Fruit fly (Drosophila melanogaster) whole organism, embryonic: ENCODE results near the gene CG10674.

Experiments
- B-H2 ChIP-seq: fragments of 200-800 bp; sonication (Bioruptor generic); optimal IDR thresholded peaks from 2 replicates; lab custom pipeline; 2018; ENCODE audit warnings: missing biosample characterization, mild to moderate bottlenecking, missing genetic modification characterization
- Blimp-1 ChIP-seq: fragments of 200-800 bp; sonication (Bioruptor generic); optimal IDR thresholded peaks from 3 replicates; lab custom pipeline; 2018; ENCODE audit warnings: missing biosample characterization, missing genetic modification characterization, mild to moderate bottlenecking, moderate library complexity, missing genetic modification reagents
- CG10267 ChIP-seq: fragments of 200-800 bp; sonication (Bioruptor generic); optimal IDR thresholded peaks from 2 replicates; lab custom pipeline; 2018; ENCODE audit warnings: missing biosample characterization, mild to moderate bottlenecking, missing genetic modification characterization, moderate library complexity
- CG11696 ChIP-seq: fragments of 200-800 bp; sonication (Bioruptor generic); IDR thresholded peaks from 2 replicates; pipeline ENCODE4 v1.3.6; 2022; ENCODE audit warnings: missing biosample characterization, missing genetic modification characterization
- CG11723 ChIP-seq: fragments of 200-800 bp; sonication (Bioruptor generic); optimal IDR thresholded peaks from 2 replicates; lab custom pipeline; 2017; ENCODE audit warnings: missing biosample characterization, mild to moderate bottlenecking, missing genetic modification characterization
- CG13296 ChIP-seq: fragments of 200-800 bp; sonication (Bioruptor generic); optimal IDR thresholded peaks from 3 replicates; lab custom pipeline; 2018; ENCODE audit warnings: missing biosample characterization, mild to moderate bottlenecking, missing genetic modification characterization
- CG13775 ChIP-seq: fragments of 200-800 bp; sonication (Bioruptor generic); optimal IDR thresholded peaks from 3 replicates; lab custom pipeline; 2017; ENCODE audit warnings: missing biosample characterization, mild to moderate bottlenecking, missing genetic modification characterization
- CG17359 ChIP-seq: fragments of 200-800 bp; sonication (Bioruptor generic); optimal IDR thresholded peaks from 3 replicates; lab custom pipeline; 2018; ENCODE audit warnings: missing biosample characterization, mild to moderate bottlenecking, missing genetic modification characterization, moderate library complexity
- CG17385 ChIP-seq: fragments of 200-800 bp; sonication (Bioruptor generic); optimal IDR thresholded peaks from 3 replicates; lab custom pipeline; 2018; ENCODE audit warnings: missing biosample characterization, mild to moderate bottlenecking, missing genetic modification characterization
- CG1792 ChIP-seq: fragments of 200-800 bp; sonication (Bioruptor generic); optimal IDR thresholded peaks from 2 replicates; lab custom pipeline; 2016; ENCODE audit warnings: missing biosample characterization, missing genetic modification characterization
- CG1832 ChIP-seq: fragments of 200-800 bp; sonication (Bioruptor generic); optimal IDR thresholded peaks from 2 replicates; lab custom pipeline; 2017; ENCODE audit warnings: missing biosample characterization, mild to moderate bottlenecking, missing genetic modification characterization, inconsistent platforms
- CG32532 ChIP-seq: fragments of 200-800 bp; sonication (Bioruptor generic); IDR thresholded peaks from 2 replicates; pipeline ENCODE4 v1.3.6; 2022; ENCODE audit warnings: missing biosample characterization, missing genetic modification characterization
- CG33557 ChIP-seq: fragments of 200-800 bp; sonication (Bioruptor generic); optimal IDR thresholded peaks from 2 replicates; lab custom pipeline; 2019; ENCODE audit warnings: missing biosample characterization, mild to moderate bottlenecking, missing genetic modification characterization, moderate library complexity
- CG6254 ChIP-seq: fragments of 200-800 bp; sonication (Bioruptor generic); optimal IDR thresholded peaks from 3 replicates; lab custom pipeline; 2017; ENCODE audit warnings: mild to moderate bottlenecking, missing biosample characterization, missing genetic modification reagents, missing genetic modification characterization
- CG7963 ChIP-seq: fragments of 200-800 bp; sonication (Bioruptor generic); IDR thresholded peaks from 3 replicates; pipeline ENCODE4 v1.3.6; 2022; ENCODE audit warnings: missing biosample characterization, missing genetic modification characterization; ENCODE audit not compliant: partially characterized antibody
- CG9437 ChIP-seq: fragments of 200-800 bp; sonication (Bioruptor generic); optimal IDR thresholded peaks from 2 replicates; lab custom pipeline; 2018; ENCODE audit warnings: missing biosample characterization, mild to moderate bottlenecking, missing genetic modification characterization
- Deaf1 ChIP-seq: fragments of 200-800 bp; optimal IDR thresholded peaks from 3 replicates; lab custom pipeline; 2019; ENCODE audit warnings: missing biosample characterization, mild to moderate bottlenecking, missing genetic modification characterization, moderate library complexity
- Doc3 ChIP-seq: fragments of 200-800 bp; sonication (Bioruptor generic); IDR thresholded peaks from 3 replicates; pipeline ENCODE4 v1.3.6; 2022; ENCODE audit warnings: missing biosample characterization, missing genetic modification characterization; ENCODE audit not compliant: partially characterized antibody
- Fer1 ChIP-seq: fragments of 200-800 bp; sonication (Bioruptor generic); optimal IDR thresholded peaks from 2 replicates; lab custom pipeline; 2017; ENCODE audit warnings: missing biosample characterization, mild to moderate bottlenecking, missing genetic modification characterization
- Hr78 ChIP-seq, 2 experiments: fragments of 200-800 bp in 1 of 2; fragments of >200 bp in 1 of 2; sonication (Bioruptor generic) in 1 of 2; optimal IDR thresholded peaks; 2 replicates each; lab custom pipeline; 2017 to 2019; ENCODE audit warnings: missing biosample characterization in 2 of 2, missing genetic modification characterization in 2 of 2, mild to moderate bottlenecking in 1 of 2, moderate library complexity in 1 of 2
- Kr ChIP-seq: fragments of 200-800 bp; sonication (Bioruptor generic); optimal IDR thresholded peaks from 2 replicates; lab custom pipeline; 2017; ENCODE audit warnings: missing biosample characterization, mild to moderate bottlenecking, missing genetic modification characterization
- MESR4 ChIP-seq: fragments of 200-800 bp; sonication (Bioruptor generic); optimal IDR thresholded peaks from 2 replicates; lab custom pipeline; 2018; ENCODE audit warnings: missing biosample characterization, mild to moderate bottlenecking, missing genetic modification characterization, moderate library complexity
- Max ChIP-seq: fragments of 200-800 bp; sonication (Bioruptor generic); optimal IDR thresholded peaks from 2 replicates; lab custom pipeline; 2016; ENCODE audit warnings: missing biosample characterization, mild to moderate bottlenecking, missing genetic modification characterization
- Med ChIP-seq: fragments of 200-800 bp; sonication (Bioruptor generic); peaks from one replicate; lab custom pipeline; 2016; ENCODE audit warnings: missing biosample characterization, missing genetic modification characterization, mild to moderate bottlenecking, inconsistent platforms, moderate library complexity
- Myb ChIP-seq: fragments of 200-800 bp; sonication (Bioruptor generic); optimal IDR thresholded peaks from 2 replicates; lab custom pipeline; 2016; ENCODE audit warnings: missing biosample characterization, missing genetic modification characterization
- Rfx ChIP-seq: fragments of 200-800 bp; sonication (Bioruptor generic); IDR thresholded peaks from 2 replicates; pipeline ENCODE4 v1.3.6; 2022; ENCODE audit warnings: missing biosample characterization, missing genetic modification characterization
- Rx ChIP-seq: fragments of 200-800 bp; sonication (Bioruptor generic); IDR thresholded peaks from 2 replicates; pipeline ENCODE4 v1.3.6; 2022; ENCODE audit warnings: missing biosample characterization, missing genetic modification characterization
- Stat92E ChIP-seq, 3 experiments: fragments of >200 bp in 2 of 3; fragments of 200-800 bp in 1 of 3; sonication (Bioruptor generic) in 1 of 3; optimal IDR thresholded peaks; 2 replicates each; lab custom pipeline; 2017 to 2019; ENCODE audit warnings: missing biosample characterization in 3 of 3, missing genetic modification characterization in 3 of 3, mild to moderate bottlenecking in 1 of 3, moderate library complexity in 1 of 3
- TFAM ChIP-seq: fragments of 200-800 bp; sonication (Bioruptor generic); optimal IDR thresholded peaks from 2 replicates; lab custom pipeline; 2017; ENCODE audit warnings: missing biosample characterization, missing genetic modification characterization, inconsistent platforms
- Tbp ChIP-seq: fragments of >200 bp; optimal IDR thresholded peaks from 2 replicates; lab custom pipeline; 2018; ENCODE audit warnings: missing biosample characterization, missing genetic modification characterization
- Xrp1 ChIP-seq: fragments of 200-800 bp; sonication (Bioruptor generic); IDR thresholded peaks from 2 replicates; pipeline ENCODE4 v1.3.6; 2022; ENCODE audit warnings: missing biosample characterization, missing genetic modification characterization
- al ChIP-seq: fragments of 200-800 bp; sonication (Bioruptor generic); IDR thresholded peaks from 2 replicates; pipeline ENCODE4 v1.3.6; 2022; ENCODE audit warnings: missing biosample characterization, missing genetic modification characterization
- bbx ChIP-seq: fragments of 200-800 bp; sonication (Bioruptor generic); IDR thresholded peaks from 2 replicates; pipeline ENCODE4 v1.3.6; 2022; ENCODE audit warnings: missing biosample characterization, missing genetic modification characterization; ENCODE audit not compliant: partially characterized antibody
- chm ChIP-seq: fragments of 200-800 bp; sonication (Bioruptor generic); IDR thresholded peaks from 2 replicates; pipeline ENCODE4 v1.3.6; 2022; ENCODE audit warnings: missing biosample characterization, missing genetic modification characterization
- crp ChIP-seq, 2 experiments: fragments of 200-800 bp; sonication (Bioruptor generic); optimal IDR thresholded peaks; 2 replicates in 1 of 2; 3 replicates in 1 of 2; lab custom pipeline; 2017; ENCODE audit warnings: missing biosample characterization in 2 of 2, missing genetic modification characterization in 2 of 2, mild to moderate bottlenecking in 1 of 2, moderate library complexity in 1 of 2
- cwo ChIP-seq: fragments of 200-800 bp; sonication (Bioruptor generic); optimal IDR thresholded peaks from 3 replicates; lab custom pipeline; 2017; ENCODE audit warnings: missing biosample characterization, missing genetic modification characterization, mild to moderate bottlenecking, moderate library complexity, missing genetic modification reagents
- da ChIP-seq: fragments of 200-800 bp; sonication (Bioruptor generic); optimal IDR thresholded peaks from 2 replicates; lab custom pipeline; 2016; ENCODE audit warnings: missing biosample characterization, missing genetic modification characterization
- dmrt11E ChIP-seq: fragments of 200-800 bp; sonication (Bioruptor generic); optimal IDR thresholded peaks from 3 replicates; lab custom pipeline; 2018; ENCODE audit warnings: missing biosample characterization, mild to moderate bottlenecking, missing genetic modification characterization, moderate library complexity
- ems ChIP-seq: fragments of 200-800 bp; sonication (Bioruptor generic); optimal IDR thresholded peaks from 3 replicates; lab custom pipeline; 2016; ENCODE audit warnings: missing biosample characterization, missing genetic modification characterization
- en ChIP-seq: fragments of 200-800 bp; sonication (Bioruptor generic); optimal IDR thresholded peaks from 2 replicates; lab custom pipeline; 2016; ENCODE audit warnings: missing biosample characterization, missing genetic modification characterization
- exex ChIP-seq: fragments of 200-800 bp; sonication (Bioruptor generic); optimal IDR thresholded peaks from 4 replicates; lab custom pipeline; 2018; ENCODE audit warnings: missing biosample characterization, mild to moderate bottlenecking, missing genetic modification characterization, moderate library complexity
- gcm2 ChIP-seq: fragments of 200-800 bp; sonication (Bioruptor generic); optimal IDR thresholded peaks from 2 replicates; lab custom pipeline; 2016; ENCODE audit warnings: missing biosample characterization, missing genetic modification characterization
- jigr1 ChIP-seq: fragments of 200-800 bp; sonication (Bioruptor generic); IDR thresholded peaks from 3 replicates; pipeline ENCODE4 v1.3.6; 2022; ENCODE audit warnings: missing biosample characterization, missing genetic modification characterization
- ken ChIP-seq: fragments of 200-800 bp; sonication (Bioruptor generic); IDR thresholded peaks from 3 replicates; pipeline ENCODE4 v1.3.6; 2022; ENCODE audit warnings: missing biosample characterization, missing genetic modification characterization
- klu ChIP-seq: fragments of 200-800 bp; sonication (Bioruptor generic); IDR thresholded peaks from 2 replicates; pipeline ENCODE4 v1.3.6; 2022; ENCODE audit warnings: missing biosample characterization, missing genetic modification characterization
- sc ChIP-seq, 3 experiments: fragments of >200 bp in 2 of 3; fragments of 200-800 bp in 1 of 3; sonication (Bioruptor generic) in 1 of 3; optimal IDR thresholded peaks; 2 replicates in 2 of 3; 3 replicates in 1 of 3; lab custom pipeline; 2017; ENCODE audit warnings: mild to moderate bottlenecking in 1 of 3, missing biosample characterization in 1 of 3, missing genetic modification characterization in 1 of 3, missing genetic modification reagents in 1 of 3
- trh ChIP-seq: fragments of 200-800 bp; sonication (Bioruptor generic); optimal IDR thresholded peaks from 2 replicates; lab custom pipeline; 2016; ENCODE audit warnings: missing biosample characterization, missing genetic modification characterization

The CG10674 gene

DNA sequence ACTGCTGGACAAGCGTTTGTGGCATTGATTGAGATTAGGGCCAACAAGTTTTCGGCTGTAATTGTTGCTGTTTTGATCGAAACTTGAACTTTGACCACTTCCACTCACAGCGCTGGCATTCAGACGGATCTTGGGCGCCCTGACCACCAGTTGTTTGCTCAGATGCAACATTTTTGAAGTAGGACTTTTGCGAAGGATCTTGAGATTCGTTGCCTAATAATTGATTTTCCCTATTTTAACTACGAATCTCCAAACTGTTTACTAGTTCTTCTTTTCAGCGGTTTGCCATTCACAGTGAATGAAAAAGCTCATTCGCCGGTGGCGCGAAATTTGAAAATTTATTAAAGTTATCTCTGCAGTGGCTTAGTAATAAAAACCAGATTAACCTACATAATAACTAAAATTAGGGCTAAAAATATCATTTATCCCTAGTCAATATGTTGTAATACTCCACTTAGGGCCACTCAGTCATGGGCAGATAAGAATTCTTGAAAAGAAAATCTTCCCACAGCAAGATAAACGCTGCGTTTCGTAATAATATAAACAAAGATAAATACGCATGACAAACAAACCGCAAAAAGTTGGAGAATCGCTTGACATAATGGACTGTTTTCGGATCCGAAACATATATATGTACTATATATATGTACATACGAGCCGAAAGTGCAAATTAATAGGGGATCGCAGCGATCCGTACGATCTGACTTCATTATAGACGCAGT is 5.4 kb upstream of the CG10674 start, which contains the start of the genes Dhrs4 and Gdap1 (continued):
- no peak for TF ChIP-seq al (GFP tag; lab: Robert Waterston, UW)
- no peak for TF ChIP-seq chm (GFP tag; lab: Robert Waterston, UW)
- TF ChIP-seq crp (GFP tag; optimal IDR thresholded peaks at IDR 0.05; lab: Kevin White, UChicago): peak in 1 of 2 experiments; percentile 67
- TF ChIP-seq TFAM: no peak
- TF ChIP-seq Med (GFP tag; lab: Kevin White, UChicago): peak; percentile 56
- TF ChIP-seq CG13296: peak; percentile 40
- TF ChIP-seq sc (optimal IDR thresholded peaks at IDR 0.05; lab: Kevin White, UChicago): no peak
- TF ChIP-seq sc (GFP tag; optimal IDR thresholded peaks at IDR 0.05; lab: Kevin White, UChicago): no peak
- no peak for TF ChIP-seq Kr (GFP tag; lab: Kevin White, UChicago)
- TF ChIP-seq MESR4 (GFP tag; lab: Kevin White, UChicago): peak; percentile 12
- no peak for TF ChIP-seq CG6254 (GFP tag; lab: Kevin White, UChicago)
- TF ChIP-seq Rfx (GFP tag; lab: Robert Waterston, UW): 0 out of 2 replicates have a peak, but pooled peaks have one; percentile 21
- TF ChIP-seq CG33557 (GFP tag; lab: Kevin White, UChicago): no peak
- TF ChIP-seq CG32532 (GFP tag; lab: Robert Waterston, UW): no peak
- no peak for TF ChIP-seq B-H2 (GFP tag; lab: Kevin White, UChicago)
- TF ChIP-seq Myb (GFP tag; lab: Kevin White, UChicago): no peak
- TF ChIP-seq da (GFP tag; lab: Kevin White, UChicago): no peak
- TF ChIP-seq CG13775 (GFP tag; lab: Kevin White, UChicago): no peak
- no peak for TF ChIP-seq Doc3
- peak in 1 of 2 experiments; percentile 93 for TF ChIP-seq Hr78 (GFP tag; optimal IDR thresholded peaks at IDR 0.05; lab: Kevin White, UChicago)
- TF ChIP-seq Stat92E (GFP tag; optimal IDR thresholded peaks at IDR 0.05; lab: Kevin White, UChicago): no peak
- no peak for TF ChIP-seq CG1832 (GFP tag; lab: Kevin White, UChicago)
- peak; percentile 14 for TF ChIP-seq exex (tag; lab: Kevin White, UChicago)
- TF ChIP-seq CG11723 (GFP tag; lab: Kevin White, UChicago): no peak
- peak; percentile 42 for TF ChIP-seq Fer1 (GFP tag; lab: Kevin White, UChicago)
- TF ChIP-seq jigr1 (GFP tag; lab: Robert Waterston, UW): no peak
- peak; percentile 74 for TF ChIP-seq CG17385 (GFP tag; lab: Kevin White, UChicago)

- TF ChIP-seq CG11696 (GFP tag; lab: Robert Waterston, UW) (peak; percentile 99), CG7963 (GFP tag; lab: Robert Waterston, UW) (no peak), cwo (GFP tag; lab: Kevin White, UChicago) (peak; percentile 98), en (peak; percentile 99), Tbp (GFP tag; lab: Kevin White, UChicago) (no peak), bbx (GFP tag; lab: Robert Waterston, UW) (no peak), Rx (GFP tag; lab: Robert Waterston, UW) (peak; percentile 100), Max (GFP tag; lab: Kevin White, UChicago) (peak; percentile 100), gcm2 (GFP tag; lab: Kevin White, UChicago) (peak; percentile 99), trh (GFP tag; lab: Kevin White, UChicago) (peak; percentile 100), ken (GFP tag; lab: Robert Waterston, UW) (peak; percentile 100), CG17359 (tag; lab: Kevin White, UChicago) (peak; percentile 100), Med (GFP tag; lab: Kevin White, UChicago) (peak; percentile 100), CG10267 (tag; lab: Kevin White, UChicago) (peak; percentile 97), Blimp-1 (peak; percentile 99), Deaf1 (tag; lab: Kevin White, UChicago) (peak; percentile 90), CG9437 (peak; percentile 96), klu (GFP tag; lab: Robert Waterston, UW) (peak; percentile 100), ems (GFP tag; lab: Kevin White, UChicago) (peak; percentile 97), CG1792 (peak; percentile 98), Xrp1 (GFP tag; lab: Robert Waterston, UW) (peak; percentile 100), dmrt11E (tag; lab: Kevin White, UChicago) (peak; percentile 100), Hr78 (GFP tag; optimal IDR thresholded peaks at IDR 0.05; lab: Kevin White, UChicago) (peak in 1 of 2 experiments; percentile 95)
Observed at dm6 chr3L:5139312-5139711, 3.2 kb upstream of the CG10674 start, which contains the start of the genes Tcs5 and CHMP2B. Gene Tcs5, minus strand, starts transcription at chr3L:5139395. Gene CHMP2B, plus strand, starts transcription at chr3L:5139619.
